Worm (Caenorhabditis elegans) whole organism, L4 larva: ENCODE measurements around the gene Y54G2A.48.

ENCODE experiments used
- F37D6.2 ChIP-seq: sonication (generic microtip); optimal IDR thresholded peaks from 2 replicates; lab custom pipeline; 2016; ENCODE audit warnings: mild to moderate bottlenecking, missing genetic modification characterization, missing compliant biosample characterization
- F49E8.2 ChIP-seq: sonication (generic microtip); optimal IDR thresholded peaks from 2 replicates; lab custom pipeline; 2016; ENCODE audit warnings: missing compliant biosample characterization, mild to moderate bottlenecking, missing genetic modification characterization, borderline replicate concordance
- R02D3.7 ChIP-seq: fragments of 150-350 bp; sonication (generic microtip); optimal IDR thresholded peaks from 3 replicates; lab custom pipeline; 2014; ENCODE audit warnings: missing biosample characterization, missing genetic modification characterization
- T20F7.1 ChIP-seq: fragments of 200-800 bp; sonication (Bioruptor generic); optimal IDR thresholded peaks from 2 replicates; lab custom pipeline; 2018; ENCODE audit warnings: mild to moderate bottlenecking, missing genetic modification characterization, missing compliant biosample characterization
- T26A8.4 ChIP-seq: fragments of 200-800 bp; sonication (Bioruptor generic); IDR thresholded peaks from 2 replicates; pipeline ENCODE4 v1.3.6; 2022; ENCODE audit warnings: missing genetic modification characterization, missing compliant biosample characterization
- Y48G9A.11 ChIP-seq: fragments of 200-800 bp; sonication (Bioruptor generic); IDR thresholded peaks from 2 replicates; pipeline ENCODE4 v1.3.6; 2022; ENCODE audit warnings: missing genetic modification reagents, missing genetic modification characterization, missing compliant biosample characterization
- Y5F2A.4 ChIP-seq: fragments of 200-800 bp; sonication (Bioruptor generic); optimal IDR thresholded peaks from 2 replicates; lab custom pipeline; 2018; ENCODE audit warnings: mild to moderate bottlenecking, missing genetic modification characterization, missing compliant biosample characterization
- ZK337.2 ChIP-seq: fragments of 200-800 bp; sonication (Bioruptor generic); IDR thresholded peaks from 2 replicates; pipeline ENCODE4 v1.3.6; 2022; ENCODE audit warnings: missing genetic modification reagents, missing genetic modification characterization, missing compliant biosample characterization
- aha-1 ChIP-seq: fragments of 150-350 bp; peaks from one replicate; lab custom pipeline; 2014; ENCODE audit warnings: missing biosample characterization, missing genetic modification characterization
- aly-2 ChIP-seq: sonication (generic microtip); optimal IDR thresholded peaks from 2 replicates; lab custom pipeline; 2018; ENCODE audit warnings: missing biosample characterization, missing genetic modification characterization
- ceh-20 ChIP-seq: fragments of 200-800 bp; sonication (Bioruptor generic); IDR thresholded peaks from 2 replicates; pipeline ENCODE4 v1.3.6; 2022; ENCODE audit warnings: missing genetic modification reagents, missing genetic modification characterization, missing compliant biosample characterization
- ceh-28 ChIP-seq: fragments of 150-350 bp; optimal IDR thresholded peaks from 2 replicates; lab custom pipeline; 2014; ENCODE audit warnings: missing biosample characterization, missing genetic modification reagents, missing genetic modification characterization
- ceh-32 ChIP-seq: sonication (generic microtip); optimal IDR thresholded peaks from 2 replicates; lab custom pipeline; 2016; ENCODE audit warnings: mild to moderate bottlenecking, missing genetic modification characterization, missing compliant biosample characterization; ENCODE audit not compliant: poor library complexity
- ceh-82 ChIP-seq: sonication (generic microtip); optimal IDR thresholded peaks from 2 replicates; lab custom pipeline; 2017; ENCODE audit warnings: missing biosample characterization, missing genetic modification characterization
- cey-2 ChIP-seq: sonication (generic microtip); optimal IDR thresholded peaks from 3 replicates; lab custom pipeline; 2017; ENCODE audit warnings: missing genetic modification characterization, mild to moderate bottlenecking, missing compliant biosample characterization, antibody characterized with exemption, borderline replicate concordance; ENCODE audit not compliant: insufficient read depth
- daf-12 ChIP-seq: fragments of 150-350 bp; optimal IDR thresholded peaks from 2 replicates; lab custom pipeline; 2014; ENCODE audit warnings: missing biosample characterization, missing genetic modification reagents, missing genetic modification characterization
- daf-16 ChIP-seq, 3 experiments: sonication (generic microtip); optimal IDR thresholded peaks; 2 replicates each; lab custom pipeline; 2016 to 2017; ENCODE audit warnings: missing genetic modification characterization in 3 of 3, missing genetic modification reagents in 3 of 3, mild to moderate bottlenecking in 2 of 3, missing compliant biosample characterization in 2 of 3, missing biosample characterization in 1 of 3, moderate library complexity in 1 of 3
- dpl-1 ChIP-seq: fragments of 150-350 bp; optimal IDR thresholded peaks from 2 replicates; lab custom pipeline; 2014; ENCODE audit warnings: missing biosample characterization, missing genetic modification reagents, missing genetic modification characterization
- fos-1 ChIP-seq: fragments of 150-350 bp; optimal IDR thresholded peaks from 2 replicates; lab custom pipeline; 2014; ENCODE audit warnings: missing biosample characterization, missing genetic modification characterization
- hlh-30 ChIP-seq: sonication (generic microtip); optimal IDR thresholded peaks from 2 replicates; lab custom pipeline; 2017; ENCODE audit warnings: antibody characterized with exemption, mild to moderate bottlenecking, missing genetic modification characterization, missing compliant biosample characterization; ENCODE audit not compliant: insufficient read depth
- lin-1 ChIP-seq: fragments of 200-800 bp; sonication (Bioruptor generic); IDR thresholded peaks from 2 replicates; pipeline ENCODE4 v1.3.6; 2022; ENCODE audit warnings: missing genetic modification reagents, missing genetic modification characterization, missing compliant biosample characterization
- lin-15B ChIP-seq: fragments of 150-350 bp; sonication (generic microtip); optimal IDR thresholded peaks from 3 replicates; lab custom pipeline; 2014; ENCODE audit warnings: missing biosample characterization, missing genetic modification characterization
- lin-29 ChIP-seq: fragments of 200-800 bp; sonication (Bioruptor generic); IDR thresholded peaks from 2 replicates; pipeline ENCODE4 v1.3.6; 2022; ENCODE audit warnings: missing genetic modification reagents, missing genetic modification characterization, missing compliant biosample characterization
- lin-38 ChIP-seq: fragments of 200-800 bp; sonication (Bioruptor generic); IDR thresholded peaks from 2 replicates; pipeline ENCODE4 v1.3.6; 2022; ENCODE audit warnings: missing genetic modification reagents, missing genetic modification characterization, missing compliant biosample characterization
- lin-39 ChIP-seq: fragments of 150-350 bp; optimal IDR thresholded peaks from 2 replicates; lab custom pipeline; 2014; ENCODE audit warnings: missing biosample characterization, missing genetic modification reagents, missing genetic modification characterization
- madf-5 ChIP-seq, 2 experiments: fragments of 200-800 bp; sonication (Bioruptor generic); IDR thresholded peaks; 2 replicates each; pipeline ENCODE4 v1.3.6; 2022; ENCODE audit warnings: missing compliant biosample characterization in 2 of 2, missing genetic modification characterization in 2 of 2
- madf-9 ChIP-seq: fragments of 200-800 bp; sonication (Bioruptor generic); conservative IDR thresholded peaks from 2 replicates; pipeline ENCODE4 v1.3.6; 2022; ENCODE audit warnings: missing genetic modification reagents, missing genetic modification characterization, missing compliant biosample characterization
- mep-1 ChIP-seq: fragments of 150-350 bp; sonication (generic microtip); optimal IDR thresholded peaks from 3 replicates; lab custom pipeline; 2014; ENCODE audit warnings: missing biosample characterization, missing genetic modification characterization
- mes-2 ChIP-seq: sonication (generic microtip); optimal IDR thresholded peaks from 2 replicates; lab custom pipeline; 2016; ENCODE audit warnings: missing genotype, mild to moderate bottlenecking, missing genetic modification characterization, missing compliant biosample characterization; ENCODE audit not compliant: poor library complexity, severe bottlenecking
- mxl-3 ChIP-seq: fragments of 200-800 bp; sonication (Bioruptor generic); optimal IDR thresholded peaks from 2 replicates; lab custom pipeline; 2018; ENCODE audit warnings: mild to moderate bottlenecking, missing genetic modification characterization, missing compliant biosample characterization
- nhr-102 ChIP-seq: sonication (generic microtip); optimal IDR thresholded peaks from 2 replicates; lab custom pipeline; 2016; ENCODE audit warnings: mild to moderate bottlenecking, missing genetic modification characterization, moderate library complexity, missing compliant biosample characterization
- nhr-11 ChIP-seq: fragments of 150-350 bp; optimal IDR thresholded peaks from 2 replicates; lab custom pipeline; 2014; ENCODE audit warnings: missing biosample characterization, missing genetic modification characterization
- nhr-237 ChIP-seq: sonication (generic microtip); optimal IDR thresholded peaks from 2 replicates; lab custom pipeline; 2017; ENCODE audit warnings: missing biosample characterization, missing genetic modification characterization
- nhr-25 ChIP-seq: sonication (generic microtip); optimal IDR thresholded peaks from 2 replicates; lab custom pipeline; 2017; ENCODE audit warnings: missing genetic modification characterization, mild to moderate bottlenecking, missing compliant biosample characterization, antibody characterized with exemption, moderate library complexity, borderline replicate concordance; ENCODE audit not compliant: insufficient read depth
- nhr-41 ChIP-seq: fragments of 200-800 bp; sonication (Bioruptor generic); IDR thresholded peaks from 2 replicates; pipeline ENCODE4 v1.3.6; 2022; ENCODE audit warnings: missing genetic modification reagents, missing genetic modification characterization, missing compliant biosample characterization
- nhr-76 ChIP-seq: fragments of 150-350 bp; optimal IDR thresholded peaks from 2 replicates; lab custom pipeline; 2014; ENCODE audit warnings: missing biosample characterization, missing genetic modification characterization
- pha-4 ChIP-seq, 2 experiments: fragments of 150-350 bp in 1 of 2; fragments of 200-800 bp in 1 of 2; sonication (Bioruptor generic) in 1 of 2; IDR thresholded peaks in 1 of 2; optimal IDR thresholded peaks in 1 of 2; 2 replicates each; pipeline versions ENCODE4 v1.3.6 to Lab custom; 2014 to 2022; ENCODE audit warnings: missing genetic modification characterization in 2 of 2, missing genetic modification reagents in 2 of 2, missing biosample characterization in 1 of 2, missing compliant biosample characterization in 1 of 2
- php-3 ChIP-seq: fragments of 200-800 bp; sonication (Bioruptor generic); IDR thresholded peaks from 2 replicates; pipeline ENCODE4 v1.3.6; 2022; ENCODE audit warnings: missing genetic modification reagents, missing genetic modification characterization, missing compliant biosample characterization
- rbr-2 ChIP-seq: sonication (generic microtip); optimal IDR thresholded peaks from 2 replicates; lab custom pipeline; 2016; ENCODE audit warnings: missing genotype, missing genetic modification characterization, missing compliant biosample characterization
- skn-1 ChIP-seq: fragments of 150-350 bp; optimal IDR thresholded peaks from 2 replicates; lab custom pipeline; 2014; ENCODE audit warnings: missing biosample characterization, missing genetic modification characterization
- snpc-1.2 ChIP-seq: fragments of 200-800 bp; sonication (Bioruptor generic); IDR thresholded peaks from 2 replicates; pipeline ENCODE4 v1.3.6; 2022; ENCODE audit warnings: missing genetic modification reagents, missing genetic modification characterization, missing compliant biosample characterization
- spr-1 ChIP-seq: sonication (generic microtip); optimal IDR thresholded peaks from 2 replicates; lab custom pipeline; 2016; ENCODE audit warnings: mild to moderate bottlenecking, missing genetic modification characterization, missing compliant biosample characterization
- spr-3 ChIP-seq: fragments of 200-800 bp; sonication (Bioruptor generic); optimal IDR thresholded peaks from 2 replicates; lab custom pipeline; 2018; ENCODE audit warnings: mild to moderate bottlenecking, missing genetic modification characterization, missing compliant biosample characterization
- unc-130 ChIP-seq: sonication (generic microtip); optimal IDR thresholded peaks from 2 replicates; lab custom pipeline; 2016; ENCODE audit warnings: missing genetic modification reagents, missing genetic modification characterization, missing compliant biosample characterization
- unc-62 ChIP-seq, 3 experiments: fragments of 150-350 bp in 1 of 3; sonication (generic microtip); optimal IDR thresholded peaks in 2 of 3; peaks in 1 of 3; 1 replicate in 1 of 3; 2 replicates in 2 of 3; lab custom pipeline; 2014 to 2017; ENCODE audit warnings: missing biosample characterization in 3 of 3, missing genetic modification characterization in 3 of 3, missing genetic modification reagents in 3 of 3, missing genotype in 1 of 3
- vab-7 ChIP-seq: fragments of 200-800 bp; sonication (Bioruptor generic); IDR thresholded peaks from 2 replicates; pipeline ENCODE4 v1.3.6; 2022; ENCODE audit warnings: missing genetic modification reagents, missing genetic modification characterization, missing compliant biosample characterization
- zag-1 ChIP-seq: fragments of 150-350 bp; optimal IDR thresholded peaks from 2 replicates; lab custom pipeline; 2014; ENCODE audit warnings: missing biosample characterization, missing genetic modification characterization
- zfp-2 ChIP-seq: sonication (generic microtip); optimal IDR thresholded peaks from 2 replicates; lab custom pipeline; 2016; ENCODE audit warnings: mild to moderate bottlenecking, missing genetic modification characterization, missing compliant biosample characterization
- ztf-7 ChIP-seq: fragments of 150-350 bp; optimal IDR thresholded peaks from 2 replicates; lab custom pipeline; 2014; ENCODE audit warnings: missing biosample characterization, missing genetic modification characterization

Y54G2A.48 gene

DNA sequence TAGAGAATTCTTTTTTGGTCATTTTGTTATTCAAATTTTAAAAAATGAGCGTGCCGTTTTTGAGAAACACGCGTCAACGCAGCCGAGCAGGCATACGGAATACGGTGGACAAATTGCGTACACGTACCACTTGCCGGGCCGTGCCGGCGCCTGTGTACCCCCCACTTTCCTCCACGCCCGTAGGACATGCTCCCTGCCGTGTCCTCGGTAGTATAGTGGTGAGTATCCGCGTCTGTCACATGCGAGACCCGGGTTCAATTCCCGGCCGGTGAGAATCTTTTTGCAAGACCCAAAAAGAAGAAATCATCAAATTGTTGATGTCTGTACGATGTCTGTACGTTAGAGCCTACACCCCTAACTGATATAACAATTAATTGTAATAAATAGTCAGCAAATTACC lies 24.3 kb downstream of the Y54G2A.48 start (continued):
- TF ChIP-seq fos-1 (tag; lab: Kevin White, UChicago) (no peak), unc-62 (GFP tag; optimal IDR thresholded peaks at IDR 0.05 in 1 of 2; lab: Kevin White, UChicago) (no peak), unc-62 (tag; optimal IDR thresholded peaks at IDR 0.05; lab: Kevin White, UChicago) (no peak), madf-9 (GFP tag; lab: Robert Waterston, UW) (no peak), daf-12 (tag; lab: Kevin White, UChicago) (no peak), ZK337.2 (no peak), lin-1 (GFP tag; lab: Robert Waterston, UW) (no peak), mes-2 (peak; percentile 43), lin-38 (GFP tag; lab: Robert Waterston, UW) (peak; percentile 58), spr-3 (no peak), nhr-11 (tag; lab: Kevin White, UChicago) (no peak), nhr-25 (no peak), skn-1 (tag; lab: Kevin White, UChicago) (no peak), nhr-237 (tag; lab: Kevin White, UChicago) (no peak), R02D3.7 (no peak), ceh-20 (GFP tag; lab: Robert Waterston, UW) (no peak), zfp-2 (tag; lab: Kevin White, UChicago) (no peak), dpl-1 (GFP tag; lab: Kevin White, UChicago) (no peak), T26A8.4 (GFP tag; lab: Robert Waterston, UW) (no peak), aly-2 (tag; lab: Kevin White, UChicago) (no peak), pha-4 (GFP tag; IDR thresholded peaks at IDR 0.05; lab: Robert Waterston, UW) (0 out of 2 replicates have a peak, but pooled peaks have one; percentile 18), pha-4 (tag; optimal IDR thresholded peaks at IDR 0.05; lab: Kevin White, UChicago) (no peak), F49E8.2 (tag; lab: Kevin White, UChicago) (no peak), vab-7 (GFP tag; lab: Robert Waterston, UW) (peak; percentile 67; the same call in 1 of the 2 replicates), zag-1 (tag; lab: Kevin White, UChicago) (no peak), F37D6.2 (no peak), php-3 (0 out of 2 replicates have a peak, but pooled peaks have one; percentile 25), unc-130 (GFP tag; lab: Kevin White, UChicago) (peak; percentile 3), T20F7.1 (GFP tag; lab: Kevin White, UChicago) (no peak), nhr-41 (GFP tag; lab: Robert Waterston, UW) (no peak), ceh-28 (tag; lab: Kevin White, UChicago) (no peak), ceh-32 (tag; lab: Kevin White, UChicago) (no peak), aha-1 (tag; lab: Kevin White, UChicago) (no peak), lin-15B (no peak), snpc-1.2 (no peak), spr-1 (tag; lab: Kevin White, UChicago) (no peak), nhr-76 (tag; lab: Kevin White, UChicago) (no peak), nhr-102 (tag; lab: Kevin White, UChicago) (no peak), mxl-3 (GFP tag; lab: Kevin White, UChicago) (peak; percentile 6), lin-29 (GFP tag; lab: Robert Waterston, UW) (0 out of 2 replicates have a peak, but pooled peaks have one; percentile 19), Y5F2A.4 (GFP tag; lab: Kevin White, UChicago) (no peak), hlh-30 (tag; lab: Kevin White, UChicago) (peak; percentile 46), madf-5 (GFP tag; IDR thresholded peaks at IDR 0.05; lab: Robert Waterston, UW) (no peak), cey-2 (no peak), lin-39 (tag; lab: Kevin White, UChicago) (no peak), mep-1 (tag; lab: Kevin White, UChicago) (no peak), ceh-82 (no peak), daf-16 (GFP tag; optimal IDR thresholded peaks at IDR 0.05; lab: Kevin White, UChicago) (peak in 1 of 2 experiments; percentile 5), daf-16 (tag; optimal IDR thresholded peaks at IDR 0.05; lab: Kevin White, UChicago) (peak; percentile 18), Y48G9A.11 (no peak), ztf-7 (no peak), rbr-2 (tag; lab: Kevin White, UChicago) (no peak)
